Fruit fly (Drosophila melanogaster) whole organism, embryonic: Measurements from ENCODE around the gene CG42449.

Source experiments
- Atf-2 ChIP-seq: fragments of 200-800 bp; sonication (Bioruptor generic); optimal IDR thresholded peaks from 2 replicates; lab custom pipeline; 2016; ENCODE audit warnings: missing biosample characterization, missing genetic modification characterization
- BtbVII ChIP-seq: fragments of 200-800 bp; sonication (Bioruptor generic); optimal IDR thresholded peaks from 3 replicates; lab custom pipeline; 2017; ENCODE audit warnings: missing biosample characterization, mild to moderate bottlenecking, missing genetic modification characterization
- CG10321 ChIP-seq: fragments of 200-800 bp; sonication (Bioruptor generic); IDR thresholded peaks from 2 replicates; pipeline ENCODE4 v1.3.6; 2022; ENCODE audit warnings: missing biosample characterization, missing genetic modification characterization
- CG10462 ChIP-seq: fragments of 200-800 bp; sonication (Bioruptor generic); optimal IDR thresholded peaks from 2 replicates; lab custom pipeline; 2016; ENCODE audit warnings: missing biosample characterization, missing genetic modification characterization
- CG12299 ChIP-seq: fragments of 200-800 bp; sonication (Bioruptor generic); optimal IDR thresholded peaks from 2 replicates; lab custom pipeline; 2018; ENCODE audit warnings: missing biosample characterization, mild to moderate bottlenecking, missing genetic modification characterization
- CG13287 ChIP-seq: fragments of 200-800 bp; sonication (Bioruptor generic); IDR thresholded peaks from 2 replicates; pipeline ENCODE4 v1.3.6; 2022; ENCODE audit warnings: missing biosample characterization, missing genetic modification characterization; ENCODE audit not compliant: partially characterized antibody
- CG13894 ChIP-seq: fragments of 200-800 bp; sonication (Bioruptor generic); optimal IDR thresholded peaks from 3 replicates; lab custom pipeline; 2018; ENCODE audit warnings: missing biosample characterization, mild to moderate bottlenecking, missing genetic modification characterization, moderate library complexity
- CG14667 ChIP-seq: fragments of 200-800 bp; sonication (Bioruptor generic); IDR thresholded peaks from 2 replicates; pipeline ENCODE4 v1.3.6; 2022; ENCODE audit warnings: missing biosample characterization, missing genetic modification characterization
- CG1529 ChIP-seq: fragments of 200-800 bp; sonication (Bioruptor generic); optimal IDR thresholded peaks from 3 replicates; lab custom pipeline; 2018; ENCODE audit warnings: missing biosample characterization, missing genetic modification characterization
- CG2202 ChIP-seq: fragments of 200-800 bp; sonication (Bioruptor generic); optimal IDR thresholded peaks from 2 replicates; lab custom pipeline; 2018; ENCODE audit warnings: missing biosample characterization, mild to moderate bottlenecking, missing genetic modification characterization
- CG32772 ChIP-seq: fragments of 200-800 bp; sonication (Bioruptor generic); IDR thresholded peaks from 2 replicates; pipeline ENCODE4 v1.3.6; 2022; ENCODE audit warnings: missing biosample characterization, missing genetic modification characterization
- CG34224 ChIP-seq: fragments of 200-800 bp; sonication (Bioruptor generic); IDR thresholded peaks from 3 replicates; pipeline ENCODE4 v1.3.6; 2022; ENCODE audit warnings: missing biosample characterization, missing genetic modification characterization; ENCODE audit not compliant: partially characterized antibody
- CG42726 ChIP-seq: fragments of 200-800 bp; sonication (Bioruptor generic); IDR thresholded peaks from 2 replicates; pipeline ENCODE4 v1.3.6; 2022; ENCODE audit warnings: missing biosample characterization, missing genetic modification characterization; ENCODE audit not compliant: partially characterized antibody
- CG4282 ChIP-seq: fragments of 200-800 bp; sonication (Bioruptor generic); optimal IDR thresholded peaks from 2 replicates; lab custom pipeline; 2016; ENCODE audit warnings: missing biosample characterization, missing genetic modification characterization
- CG5953 ChIP-seq: fragments of 200-800 bp; sonication (Bioruptor generic); IDR thresholded peaks from 2 replicates; pipeline ENCODE4 v1.3.6; 2022; ENCODE audit warnings: missing biosample characterization, missing genetic modification characterization
- CG6175 ChIP-seq: fragments of 200-800 bp; sonication (Bioruptor generic); IDR thresholded peaks from 3 replicates; pipeline ENCODE4 v1.3.6; 2022; ENCODE audit warnings: missing biosample characterization, missing genetic modification characterization
- D19B ChIP-seq: fragments of 200-800 bp; sonication (Bioruptor generic); optimal IDR thresholded peaks from 2 replicates; lab custom pipeline; 2017; ENCODE audit warnings: missing biosample characterization, mild to moderate bottlenecking, missing genetic modification characterization
- Dad ChIP-seq: fragments of 200-800 bp; sonication (Bioruptor generic); optimal IDR thresholded peaks from 3 replicates; lab custom pipeline; 2016; ENCODE audit warnings: missing biosample characterization, missing genetic modification characterization
- Dref ChIP-seq: fragments of 200-800 bp; sonication (Bioruptor generic); IDR thresholded peaks from 2 replicates; pipeline ENCODE4 v1.3.6; 2022; ENCODE audit warnings: missing biosample characterization, missing genetic modification characterization
- Ets97D ChIP-seq: fragments of 200-800 bp; sonication (Bioruptor generic); optimal IDR thresholded peaks from 3 replicates; lab custom pipeline; 2016; ENCODE audit warnings: missing biosample characterization, missing genetic modification characterization
- Hr3 ChIP-seq: fragments of 200-800 bp; sonication (Bioruptor generic); optimal IDR thresholded peaks from 3 replicates; lab custom pipeline; 2016; ENCODE audit warnings: missing biosample characterization, missing genetic modification characterization
- Hsf ChIP-seq: fragments of 200-800 bp; sonication (Bioruptor generic); optimal IDR thresholded peaks from 3 replicates; lab custom pipeline; 2016; ENCODE audit warnings: missing biosample characterization, missing genetic modification characterization
- Kr ChIP-seq: fragments of 200-800 bp; sonication (Bioruptor generic); optimal IDR thresholded peaks from 2 replicates; lab custom pipeline; 2017; ENCODE audit warnings: missing biosample characterization, mild to moderate bottlenecking, missing genetic modification characterization
- Mad ChIP-seq: fragments of 200-800 bp; sonication (Bioruptor generic); optimal IDR thresholded peaks from 2 replicates; lab custom pipeline; 2016; ENCODE audit warnings: missing biosample characterization, missing genetic modification characterization
- Max ChIP-seq: fragments of 200-800 bp; sonication (Bioruptor generic); optimal IDR thresholded peaks from 2 replicates; lab custom pipeline; 2016; ENCODE audit warnings: missing biosample characterization, mild to moderate bottlenecking, missing genetic modification characterization
- NC2α ChIP-seq: fragments of 200-800 bp; sonication (Bioruptor generic); optimal IDR thresholded peaks from 2 replicates; lab custom pipeline; 2016; ENCODE audit warnings: missing biosample characterization, missing genetic modification characterization
- NC2β ChIP-seq: fragments of 200-800 bp; sonication (Bioruptor generic); optimal IDR thresholded peaks from 2 replicates; lab custom pipeline; 2016; ENCODE audit warnings: missing biosample characterization, missing genetic modification characterization
- Oaz ChIP-seq: fragments of 200-800 bp; sonication (Bioruptor generic); IDR thresholded peaks from 2 replicates; pipeline ENCODE4 v1.3.6; 2022; ENCODE audit warnings: missing biosample characterization, missing genetic modification characterization
- Ptx1 ChIP-seq: fragments of 200-800 bp; sonication (Bioruptor generic); IDR thresholded peaks from 2 replicates; pipeline ENCODE4 v1.3.6; 2022; ENCODE audit warnings: missing biosample characterization, missing genetic modification characterization
- TFAM ChIP-seq: fragments of 200-800 bp; sonication (Bioruptor generic); optimal IDR thresholded peaks from 2 replicates; lab custom pipeline; 2017; ENCODE audit warnings: missing biosample characterization, missing genetic modification characterization, inconsistent platforms
- ac ChIP-seq: fragments of 200-800 bp; sonication (Bioruptor generic); optimal IDR thresholded peaks from 3 replicates; lab custom pipeline; 2017; ENCODE audit warnings: missing biosample characterization, mild to moderate bottlenecking, missing genetic modification characterization
- ara ChIP-seq: fragments of 200-800 bp; sonication (Bioruptor generic); IDR thresholded peaks from 2 replicates; pipeline ENCODE4 v1.3.6; 2022; ENCODE audit warnings: missing biosample characterization, missing genetic modification characterization
- chn ChIP-seq: fragments of 200-800 bp; sonication (Bioruptor generic); optimal IDR thresholded peaks from 2 replicates; lab custom pipeline; 2016; ENCODE audit warnings: missing biosample characterization, missing genetic modification characterization
- dati ChIP-seq: fragments of 200-800 bp; sonication (Bioruptor generic); IDR thresholded peaks from 2 replicates; pipeline ENCODE4 v1.3.6; 2022; ENCODE audit warnings: missing biosample characterization, missing genetic modification characterization
- dpn ChIP-seq, 2 experiments: fragments of 200-800 bp; sonication (Bioruptor generic); optimal IDR thresholded peaks; 3 replicates each; lab custom pipeline; 2016; ENCODE audit warnings: missing biosample characterization in 2 of 2, missing genetic modification characterization in 2 of 2
- emc ChIP-seq: fragments of 200-800 bp; sonication (Bioruptor generic); optimal IDR thresholded peaks from 2 replicates; lab custom pipeline; 2016; ENCODE audit warnings: missing biosample characterization, missing genetic modification characterization
- ems ChIP-seq: fragments of 200-800 bp; sonication (Bioruptor generic); optimal IDR thresholded peaks from 3 replicates; lab custom pipeline; 2016; ENCODE audit warnings: missing biosample characterization, missing genetic modification characterization
- eyg ChIP-seq: fragments of 200-800 bp; sonication (Bioruptor generic); optimal IDR thresholded peaks from 3 replicates; lab custom pipeline; 2016; ENCODE audit warnings: missing biosample characterization, missing genetic modification characterization
- fd3F ChIP-seq: fragments of 200-800 bp; sonication (Bioruptor generic); optimal IDR thresholded peaks from 2 replicates; lab custom pipeline; 2018; ENCODE audit warnings: missing biosample characterization, mild to moderate bottlenecking, missing genetic modification characterization, moderate library complexity
- gfzf ChIP-seq: fragments of 200-800 bp; sonication (Bioruptor generic); optimal IDR thresholded peaks from 2 replicates; lab custom pipeline; 2016; ENCODE audit warnings: missing biosample characterization, mild to moderate bottlenecking, missing genetic modification characterization, moderate library complexity
- nerfin-1 ChIP-seq: fragments of 200-800 bp; sonication (Bioruptor generic); optimal IDR thresholded peaks from 3 replicates; lab custom pipeline; 2019; ENCODE audit warnings: missing biosample characterization, mild to moderate bottlenecking, missing genetic modification characterization, moderate library complexity
- nom ChIP-seq: fragments of 200-800 bp; sonication (Bioruptor generic); optimal IDR thresholded peaks from 2 replicates; lab custom pipeline; 2017; ENCODE audit warnings: missing biosample characterization, missing genetic modification characterization, mild to moderate bottlenecking, moderate library complexity, missing genetic modification reagents
- org-1 ChIP-seq: fragments of 200-800 bp; sonication (Bioruptor generic); optimal IDR thresholded peaks from 2 replicates; lab custom pipeline; 2017; ENCODE audit warnings: missing biosample characterization, missing genetic modification characterization
- otp ChIP-seq: fragments of 200-800 bp; sonication (Bioruptor generic); IDR thresholded peaks from 3 replicates; pipeline ENCODE4, ENCODE4 v1.3.6; 2022; ENCODE audit warnings: missing biosample characterization, missing genetic modification characterization
- pfk ChIP-seq: fragments of 200-800 bp; sonication (Bioruptor generic); optimal IDR thresholded peaks from 2 replicates; lab custom pipeline; 2018; ENCODE audit warnings: missing biosample characterization, mild to moderate bottlenecking, missing genetic modification characterization, moderate library complexity
- schlank ChIP-seq: fragments of 200-800 bp; sonication (Bioruptor generic); optimal IDR thresholded peaks from 2 replicates; lab custom pipeline; 2018; ENCODE audit warnings: missing biosample characterization, mild to moderate bottlenecking, missing genetic modification characterization
- so ChIP-seq: fragments of 200-800 bp; sonication (Bioruptor generic); IDR thresholded peaks from 3 replicates; pipeline ENCODE4 v1.3.6; 2022; ENCODE audit warnings: missing biosample characterization, missing genetic modification characterization
- vnd ChIP-seq: fragments of 200-800 bp; sonication (Bioruptor generic); IDR thresholded peaks from 3 replicates; pipeline ENCODE4 v1.3.6; 2022; ENCODE audit warnings: missing biosample characterization, missing genetic modification characterization; ENCODE audit not compliant: partially characterized antibody
- vvl ChIP-seq: fragments of 200-800 bp; sonication (Bioruptor generic); IDR thresholded peaks from 2 replicates; pipeline ENCODE4 v1.3.6; 2022; ENCODE audit warnings: missing biosample characterization, missing genetic modification characterization
- zen ChIP-seq: fragments of 200-800 bp; sonication (Bioruptor generic); optimal IDR thresholded peaks from 3 replicates; lab custom pipeline; 2018; ENCODE audit warnings: missing biosample characterization, mild to moderate bottlenecking, missing genetic modification characterization, moderate library complexity
- zf30C ChIP-seq: fragments of 200-800 bp; sonication (Bioruptor generic); optimal IDR thresholded peaks from 3 replicates; lab custom pipeline; 2018; ENCODE audit warnings: missing biosample characterization, mild to moderate bottlenecking, missing genetic modification characterization

The CG42449 gene

dm6 chrX:5724744-5725185 is 41.7 kb downstream of the CG42449 start (continued):
- TF ChIP-seq ac (GFP tag; lab: Kevin White, UChicago) (peak; percentile 22), Atf-2 (GFP tag; lab: Kevin White, UChicago) (peak; percentile 33), NC2α (no peak), BtbVII (GFP tag; lab: Kevin White, UChicago) (no peak), org-1 (peak; percentile 46), CG13894 (tag; lab: Kevin White, UChicago) (no peak), nerfin-1 (tag; lab: Kevin White, UChicago) (peak; percentile 51), CG4282 (GFP tag; lab: Kevin White, UChicago) (no peak), gfzf (GFP tag; lab: Kevin White, UChicago) (no peak), zf30C (GFP tag; lab: Kevin White, UChicago) (no peak), emc (GFP tag; lab: Kevin White, UChicago) (no peak), dati (GFP tag; lab: Robert Waterston, UW) (no peak), vvl (GFP tag; lab: Robert Waterston, UW) (peak; percentile 55; the same call in 1 of the 2 replicates), schlank (tag; lab: Kevin White, UChicago) (no peak), CG10321 (GFP tag; lab: Robert Waterston, UW) (no peak), Ptx1 (GFP tag; lab: Robert Waterston, UW) (peak; percentile 55), CG2202 (tag; lab: Kevin White, UChicago) (peak; percentile 59), TFAM (no peak), CG34224 (GFP tag; lab: Robert Waterston, UW) (no peak), CG1529 (GFP tag; lab: Kevin White, UChicago) (peak; percentile 43), Oaz (GFP tag; lab: Robert Waterston, UW) (0 out of 2 replicates have a peak, but pooled peaks have one; percentile 19), dpn (GFP tag; optimal IDR thresholded peaks at IDR 0.05; lab: Kevin White, UChicago) (peak; percentile 32 to 46), Max (GFP tag; lab: Kevin White, UChicago) (no peak), CG42726 (GFP tag; lab: Robert Waterston, UW) (no peak), ems (GFP tag; lab: Kevin White, UChicago) (no peak), CG14667 (GFP tag; lab: Robert Waterston, UW) (peak; percentile 49; the same call in 1 of the 2 replicates), CG5953 (GFP tag; lab: Robert Waterston, UW) (peak; percentile 72; the same call in 1 of the 2 replicates), D19B (GFP tag; lab: Kevin White, UChicago) (peak; percentile 39), NC2β (GFP tag; lab: Kevin White, UChicago) (no peak), Hsf (peak; percentile 57), CG6175 (GFP tag; lab: Robert Waterston, UW) (no peak), vnd (GFP tag; lab: Robert Waterston, UW) (no peak), chn (GFP tag; lab: Kevin White, UChicago) (no peak), nom (no peak), zen (tag; lab: Kevin White, UChicago) (peak; percentile 5), Dref (no peak), ara (GFP tag; lab: Robert Waterston, UW) (peak; percentile 43; the same call in 1 of the 2 replicates), Mad (no peak), otp (GFP tag; lab: Robert Waterston, UW) (peak; percentile 42; the same call in 1 of the 3 replicates), CG12299 (tag; lab: Kevin White, UChicago) (no peak), Kr (GFP tag; lab: Kevin White, UChicago) (no peak), CG32772 (0 out of 2 replicates have a peak, but pooled peaks have one; percentile 53), CG10462 (GFP tag; lab: Kevin White, UChicago) (no peak), so (GFP tag; lab: Robert Waterston, UW) (peak; percentile 43; the same call in 1 of the 3 replicates), fd3F (GFP tag; lab: Kevin White, UChicago) (no peak), Dad (GFP tag; lab: Kevin White, UChicago) (peak; percentile 7), pfk (GFP tag; lab: Kevin White, UChicago) (no peak), Ets97D (GFP tag; lab: Kevin White, UChicago) (no peak), CG13287 (GFP tag; lab: Robert Waterston, UW) (no peak), Hr3 (GFP tag; lab: Kevin White, UChicago) (peak; percentile 19), eyg (GFP tag; lab: Kevin White, UChicago) (peak; percentile 48)
